Fruit fly (Drosophila melanogaster) whole organism, adult: ENCODE measurements around the gene CG4461.

Experiments
- CG11617 ChIP-seq: fragments of 200-800 bp; sonication (Bioruptor generic); optimal IDR thresholded peaks from 2 replicates; lab custom pipeline; 2017; ENCODE audit warnings: mild to moderate bottlenecking, missing biosample characterization, missing genetic modification reagents, missing genetic modification characterization
- CG12768 ChIP-seq: fragments of 200-800 bp; sonication (Bioruptor generic); optimal IDR thresholded peaks from 2 replicates; lab custom pipeline; 2017; ENCODE audit warnings: missing biosample characterization, missing genetic modification characterization, mild to moderate bottlenecking, moderate library complexity, missing genetic modification reagents
- CG14711 ChIP-seq: fragments of 200-800 bp; sonication (Bioruptor generic); optimal IDR thresholded peaks from 2 replicates; lab custom pipeline; 2018; ENCODE audit warnings: missing biosample characterization, mild to moderate bottlenecking, missing genetic modification characterization, moderate library complexity
- CG1620 ChIP-seq: fragments of 200-800 bp; sonication (Bioruptor generic); optimal IDR thresholded peaks from 2 replicates; lab custom pipeline; 2016; ENCODE audit warnings: missing biosample characterization, missing genetic modification characterization
- CG33017 ChIP-seq: fragments of 200-800 bp; sonication (Bioruptor generic); optimal IDR thresholded peaks from 2 replicates; lab custom pipeline; 2018; ENCODE audit warnings: missing biosample characterization, mild to moderate bottlenecking, missing genetic modification characterization, moderate library complexity
- CG5204 ChIP-seq: fragments of 200-800 bp; sonication (Bioruptor generic); optimal IDR thresholded peaks from 2 replicates; lab custom pipeline; 2016; ENCODE audit warnings: missing biosample characterization, missing genetic modification characterization
- CG7045 ChIP-seq: fragments of 200-800 bp; sonication (Bioruptor generic); optimal IDR thresholded peaks from 2 replicates; lab custom pipeline; 2017; ENCODE audit warnings: missing biosample characterization, mild to moderate bottlenecking, missing genetic modification characterization
- CG7101 ChIP-seq: fragments of 200-800 bp; sonication (Bioruptor generic); optimal IDR thresholded peaks from 2 replicates; lab custom pipeline; 2018; ENCODE audit warnings: missing biosample characterization, mild to moderate bottlenecking, missing genetic modification characterization, moderate library complexity
- Clk ChIP-seq: fragments of 200-800 bp; sonication (Bioruptor generic); optimal IDR thresholded peaks from 2 replicates; lab custom pipeline; 2017; ENCODE audit warnings: missing biosample characterization, missing genetic modification characterization
- Crg-1 ChIP-seq: fragments of 200-800 bp; sonication (Bioruptor generic); optimal IDR thresholded peaks from 2 replicates; lab custom pipeline; 2016; ENCODE audit warnings: missing biosample characterization, missing genetic modification characterization
- Hr96 ChIP-seq: fragments of 200-800 bp; sonication (Bioruptor generic); optimal IDR thresholded peaks from 2 replicates; lab custom pipeline; 2016; ENCODE audit warnings: missing biosample characterization, missing genetic modification characterization
- Mnt ChIP-seq: fragments of 200-800 bp; sonication (Bioruptor generic); optimal IDR thresholded peaks from 2 replicates; lab custom pipeline; 2016; ENCODE audit warnings: missing biosample characterization, mild to moderate bottlenecking, missing genetic modification characterization
- bab1 ChIP-seq: fragments of 200-800 bp; sonication (Bioruptor generic); optimal IDR thresholded peaks from 3 replicates; lab custom pipeline; 2019; ENCODE audit warnings: missing biosample characterization, mild to moderate bottlenecking, missing genetic modification characterization, moderate library complexity
- cic ChIP-seq: fragments of 200-800 bp; sonication (Bioruptor generic); optimal IDR thresholded peaks from 2 replicates; lab custom pipeline; 2017; ENCODE audit warnings: missing biosample characterization, mild to moderate bottlenecking, missing genetic modification characterization, moderate library complexity
- cnc ChIP-seq, 2 experiments: fragments of >200 bp; optimal IDR thresholded peaks; 2 replicates each; lab custom pipeline; 2017
- kay ChIP-seq: fragments of 200-800 bp; sonication (Bioruptor generic); peaks from one replicate; lab custom pipeline; 2016; ENCODE audit warnings: missing biosample characterization, missing genetic modification characterization, borderline replicate concordance
- ovo ChIP-seq: fragments of 200-800 bp; sonication (Bioruptor generic); optimal IDR thresholded peaks from 2 replicates; lab custom pipeline; 2016; ENCODE audit warnings: missing biosample characterization, missing genetic modification characterization
- pad ChIP-seq: fragments of 200-800 bp; sonication (Bioruptor generic); optimal IDR thresholded peaks from 3 replicates; lab custom pipeline; 2017; ENCODE audit warnings: missing biosample characterization, missing genetic modification characterization, mild to moderate bottlenecking, moderate library complexity, missing genetic modification reagents
- tj ChIP-seq: fragments of 200-800 bp; sonication (Bioruptor generic); optimal IDR thresholded peaks from 3 replicates; lab custom pipeline; 2017; ENCODE audit warnings: missing biosample characterization, mild to moderate bottlenecking, missing genetic modification characterization, moderate library complexity
- toe ChIP-seq: fragments of 200-800 bp; sonication (Bioruptor generic); optimal IDR thresholded peaks from 2 replicates; lab custom pipeline; 2016; ENCODE audit warnings: missing biosample characterization, missing genetic modification characterization

CG4461 gene

DNA sequence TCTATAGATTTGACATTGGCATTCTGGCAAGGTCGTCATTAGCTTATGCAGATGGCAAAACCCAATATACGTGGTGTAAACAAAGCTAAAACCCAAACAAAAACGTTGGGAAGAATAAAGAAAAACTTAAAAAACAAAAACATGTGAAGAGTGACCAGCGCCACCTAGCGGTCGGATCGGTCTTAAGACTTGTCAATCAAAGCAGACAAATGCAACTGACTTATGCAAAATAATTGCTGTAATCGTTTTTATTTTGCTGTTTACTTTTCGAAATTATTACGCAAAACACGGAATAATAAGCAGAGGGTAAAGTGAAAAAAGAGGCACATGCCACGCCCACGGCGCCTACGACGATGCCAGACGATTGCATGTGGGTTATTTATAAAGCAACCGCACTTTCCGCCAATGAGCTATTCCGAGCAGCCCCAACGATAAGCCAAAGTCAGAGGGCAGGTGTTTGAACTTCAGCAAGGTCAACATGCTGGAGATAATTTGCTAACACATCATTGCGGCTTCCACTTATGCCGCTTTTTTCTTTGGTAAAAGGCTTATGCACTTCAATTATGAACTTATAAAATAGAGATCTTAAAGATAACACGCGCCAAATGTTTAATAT is 19.0 kb upstream of the CG4461 start:
- no peak for TF ChIP-seq CG5204 (GFP tag; lab: Kevin White, UChicago)
- TF ChIP-seq CG33017 (tag; lab: Kevin White, UChicago) = no peak
- TF ChIP-seq cic (GFP tag; lab: Kevin White, UChicago) = no peak
- TF ChIP-seq toe (GFP tag; lab: Kevin White, UChicago) = no peak
- no peak for TF ChIP-seq Crg-1 (GFP tag; lab: Kevin White, UChicago)
- no peak for TF ChIP-seq CG7101 (tag; lab: Kevin White, UChicago)
- no peak for TF ChIP-seq tj (GFP tag; lab: Kevin White, UChicago)
- no peak for TF ChIP-seq CG12768 (GFP tag; lab: Kevin White, UChicago)
- TF ChIP-seq ovo = no peak

DNA sequence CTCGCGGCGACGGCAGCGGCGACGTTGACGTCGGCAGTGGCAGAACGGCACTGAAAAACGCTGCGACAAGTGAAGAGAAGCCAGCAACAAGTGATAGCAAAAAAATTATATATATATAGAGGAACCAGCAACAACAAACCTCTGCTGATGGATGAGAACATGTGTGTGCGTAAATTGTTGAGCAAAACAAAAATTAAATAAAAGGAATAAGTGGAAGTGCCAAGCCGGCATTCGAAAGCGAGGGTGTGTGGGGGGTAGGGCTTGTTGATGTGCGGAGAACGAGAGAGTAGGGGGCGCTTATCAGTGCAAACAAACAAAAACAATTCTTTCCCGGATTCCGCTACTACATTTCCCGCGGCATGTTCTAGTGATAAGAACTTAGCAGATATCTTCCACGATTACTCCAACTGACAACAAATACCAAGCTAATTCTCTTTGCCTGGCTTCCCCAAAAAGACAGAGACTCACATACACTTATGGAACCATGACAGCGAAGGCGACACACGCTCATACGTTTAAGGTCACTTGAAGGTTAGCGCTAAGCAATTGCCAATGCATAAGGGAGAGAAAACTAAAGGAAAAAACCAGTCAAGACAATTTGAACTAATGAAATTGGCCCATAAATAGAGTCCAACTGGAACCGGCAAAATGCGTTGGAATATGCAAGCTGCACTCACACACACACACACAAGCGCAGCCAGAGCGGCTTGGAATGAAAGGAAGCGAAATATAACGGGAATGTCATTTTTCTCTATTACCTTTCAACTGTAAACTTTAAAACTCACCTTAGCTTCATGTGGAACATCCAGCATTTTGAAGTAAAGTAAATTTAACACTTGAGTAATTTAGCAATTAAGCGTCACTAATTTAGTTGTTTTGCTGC is 17.2 kb upstream of the CG4461 start:
- TF ChIP-seq ovo (peak; percentile 92), CG7045 (GFP tag; lab: Kevin White, UChicago) (no peak), CG11617 (GFP tag; lab: Kevin White, UChicago) (no peak), Clk (GFP tag; lab: Kevin White, UChicago) (no peak), CG7101 (tag; lab: Kevin White, UChicago) (no peak), cic (GFP tag; lab: Kevin White, UChicago) (peak; percentile 99), cnc (optimal IDR thresholded peaks at IDR 0.05; lab: Kevin White, UChicago) (no peak), CG5204 (GFP tag; lab: Kevin White, UChicago) (no peak), Hr96 (GFP tag; lab: Kevin White, UChicago) (no peak), CG12768 (GFP tag; lab: Kevin White, UChicago) (no peak), pad (GFP tag; lab: Kevin White, UChicago) (peak; percentile 65), toe (GFP tag; lab: Kevin White, UChicago) (no peak), Mnt (GFP tag; lab: Kevin White, UChicago) (peak; percentile 76), Crg-1 (GFP tag; lab: Kevin White, UChicago) (no peak), tj (GFP tag; lab: Kevin White, UChicago) (peak; percentile 76), CG14711 (no peak), CG1620 (GFP tag; lab: Kevin White, UChicago) (no peak), bab1 (GFP tag; lab: Kevin White, UChicago) (no peak), kay (no peak), CG33017 (tag; lab: Kevin White, UChicago) (no peak)

DNA sequence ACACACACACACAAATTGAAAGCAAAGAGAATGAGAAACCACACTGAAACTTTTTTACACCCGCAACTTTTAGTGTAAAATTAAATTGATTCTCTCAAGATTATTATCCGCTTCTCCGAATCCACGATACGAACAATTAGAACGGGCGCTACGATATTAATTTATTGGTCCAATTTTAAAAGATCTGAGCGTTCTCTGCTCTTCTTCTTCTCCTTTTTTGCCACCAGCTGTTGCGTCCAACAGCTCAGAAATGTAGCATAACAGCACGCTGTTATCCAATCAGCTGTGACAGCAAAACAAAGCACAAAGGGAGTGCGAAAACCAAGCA is 16.6 kb upstream of the CG4461 start, which contains the start of the genes UGP and Svip:
Gene UGP (minus strand): TSS at position 223 of the 328 bp plus-strand sequence.
Gene Svip (plus strand): TSS at position 287 of the 328 bp plus-strand sequence.
- peak; percentile 49 for TF ChIP-seq Mnt (GFP tag; lab: Kevin White, UChicago)
- TF ChIP-seq CG7045 (GFP tag; lab: Kevin White, UChicago) = peak; percentile 14
- TF ChIP-seq CG5204 (GFP tag; lab: Kevin White, UChicago) = no peak
- TF ChIP-seq cnc (optimal IDR thresholded peaks at IDR 0.05; lab: Kevin White, UChicago) = no peak
- TF ChIP-seq Crg-1 (GFP tag; lab: Kevin White, UChicago) = no peak
- TF ChIP-seq CG7101 (tag; lab: Kevin White, UChicago) = peak; percentile 38
- TF ChIP-seq bab1 (GFP tag; lab: Kevin White, UChicago) = peak; percentile 65
- no peak for TF ChIP-seq Hr96 (GFP tag; lab: Kevin White, UChicago)
- peak; percentile 63 for TF ChIP-seq CG14711
- no peak for TF ChIP-seq CG12768 (GFP tag; lab: Kevin White, UChicago)
- TF ChIP-seq toe (GFP tag; lab: Kevin White, UChicago) = no peak
- no peak for TF ChIP-seq Clk (GFP tag; lab: Kevin White, UChicago)
- TF ChIP-seq CG33017 (tag; lab: Kevin White, UChicago) = no peak
- no peak for TF ChIP-seq cic (GFP tag; lab: Kevin White, UChicago)
- peak; percentile 26 for TF ChIP-seq CG11617 (GFP tag; lab: Kevin White, UChicago)
- TF ChIP-seq CG1620 (GFP tag; lab: Kevin White, UChicago) = no peak
- no peak for TF ChIP-seq pad (GFP tag; lab: Kevin White, UChicago)
- no peak for TF ChIP-seq ovo
- peak; percentile 76 for TF ChIP-seq kay
- peak; percentile 30 for TF ChIP-seq tj (GFP tag; lab: Kevin White, UChicago)

DNA sequence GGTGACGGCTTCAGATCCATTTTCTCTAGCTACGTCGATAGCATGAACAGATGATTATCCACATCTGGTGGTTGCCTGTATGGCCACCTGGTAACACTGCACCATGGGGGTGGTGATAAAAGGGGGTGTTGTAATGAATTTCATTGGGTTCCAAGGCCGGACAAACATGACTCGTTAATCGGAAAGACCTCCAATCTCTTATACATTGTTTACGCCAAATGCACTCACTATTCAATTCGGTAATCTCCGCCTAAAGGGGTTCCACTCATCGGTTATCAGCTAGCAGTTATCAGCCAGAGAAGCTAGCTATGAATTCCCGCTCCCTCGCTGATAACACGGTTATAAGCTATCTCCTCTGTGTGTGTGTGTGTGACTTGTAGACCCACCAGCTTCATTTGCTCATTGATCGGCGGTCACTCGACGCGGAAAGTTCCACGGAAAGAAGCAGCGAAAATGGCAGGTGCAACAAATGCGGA is 15.0 kb upstream of the CG4461 start, which contains the start of gene Pdxk:
Gene Pdxk (plus strand): TSS at position 100 of the 476 bp plus-strand sequence.
- peak; percentile 41 for TF ChIP-seq Mnt (GFP tag; lab: Kevin White, UChicago)
- TF ChIP-seq CG14711 = peak; percentile 23
- TF ChIP-seq Clk (GFP tag; lab: Kevin White, UChicago) = no peak
- peak; percentile 18 for TF ChIP-seq CG12768 (GFP tag; lab: Kevin White, UChicago)
- no peak for TF ChIP-seq CG5204 (GFP tag; lab: Kevin White, UChicago)
- peak; percentile 51 for TF ChIP-seq CG11617 (GFP tag; lab: Kevin White, UChicago)
- no peak for TF ChIP-seq kay
- peak; percentile 49 for TF ChIP-seq CG7101 (tag; lab: Kevin White, UChicago)
- peak in 1 of 2 experiments; percentile 3 for TF ChIP-seq cnc (optimal IDR thresholded peaks at IDR 0.05; lab: Kevin White, UChicago)
- no peak for TF ChIP-seq CG1620 (GFP tag; lab: Kevin White, UChicago)
- peak; percentile 35 for TF ChIP-seq tj (GFP tag; lab: Kevin White, UChicago)
- TF ChIP-seq cic (GFP tag; lab: Kevin White, UChicago) = peak; percentile 94
- peak; percentile 69 for TF ChIP-seq CG33017 (tag; lab: Kevin White, UChicago)
- TF ChIP-seq pad (GFP tag; lab: Kevin White, UChicago) = peak; percentile 50
- peak; percentile 39 for TF ChIP-seq bab1 (GFP tag; lab: Kevin White, UChicago)
- peak; percentile 21 for TF ChIP-seq ovo
- peak; percentile 46 for TF ChIP-seq toe (GFP tag; lab: Kevin White, UChicago)
- no peak for TF ChIP-seq Crg-1 (GFP tag; lab: Kevin White, UChicago)
- TF ChIP-seq Hr96 (GFP tag; lab: Kevin White, UChicago) = no peak
- TF ChIP-seq CG7045 (GFP tag; lab: Kevin White, UChicago) = peak; percentile 1
